Worm (Caenorhabditis elegans) whole organism, L2 larva: ENCODE data around the gene clec-153.

Experiments used
- R02D3.7 ChIP-seq: fragments of 150-350 bp; optimal IDR thresholded peaks from 2 replicates; lab custom pipeline; 2014; ENCODE audit warnings: missing biosample characterization, missing genetic modification characterization
- ZK546.5 ChIP-seq: sonication (generic microtip); optimal IDR thresholded peaks from 2 replicates; lab custom pipeline; 2017; ENCODE audit warnings: missing biosample characterization, missing genetic modification characterization
- ama-1 ChIP-seq: fragments of 150-350 bp; optimal IDR thresholded peaks from 2 replicates; lab custom pipeline; 2018; ENCODE audit warnings: inconsistent platforms
- ceh-82 ChIP-seq: fragments of 150-350 bp; optimal IDR thresholded peaks from 2 replicates; lab custom pipeline; 2014; ENCODE audit warnings: missing biosample characterization, missing genetic modification characterization
- egl-27 ChIP-seq: sonication (generic microtip); optimal IDR thresholded peaks from 3 replicates; lab custom pipeline; 2017; ENCODE audit warnings: missing biosample characterization, missing genetic modification reagents, missing genetic modification characterization
- lin-13 ChIP-seq: fragments of 150-350 bp; optimal IDR thresholded peaks from 2 replicates; lab custom pipeline; 2014; ENCODE audit warnings: missing biosample characterization, missing genetic modification reagents, missing genetic modification characterization
- mdl-1 ChIP-seq, 2 experiments: fragments of 150-350 bp in 1 of 2; sonication (generic microtip) in 1 of 2; optimal IDR thresholded peaks; 2 replicates each; lab custom pipeline; 2017; ENCODE audit warnings: missing biosample characterization in 2 of 2, missing genetic modification characterization in 2 of 2
- zag-1 ChIP-seq: fragments of 150-350 bp; optimal IDR thresholded peaks from 2 replicates; lab custom pipeline; 2014; ENCODE audit warnings: missing biosample characterization, missing genetic modification characterization
- ztf-11 ChIP-seq: sonication (generic microtip); optimal IDR thresholded peaks from 2 replicates; lab custom pipeline; 2017; ENCODE audit warnings: missing biosample characterization, missing genetic modification characterization

ce11 chrIII:4628165-4628564 lies 6.9 kb upstream of the clec-153 start, which contains the start of gene clec-151:
- TF ChIP-seq zag-1 (tag; lab: Kevin White, UChicago) (no peak), ama-1 (no peak), ztf-11 (no peak), R02D3.7 (tag; lab: Kevin White, UChicago) (no peak), egl-27 (tag; lab: Kevin White, UChicago) (no peak), mdl-1 (tag; optimal IDR thresholded peaks at IDR 0.05; lab: Kevin White, UChicago) (no peak), ceh-82 (no peak), ZK546.5 (tag; lab: Kevin White, UChicago) (no peak), lin-13 (GFP tag; lab: Kevin White, UChicago) (no peak)
